Worm (Caenorhabditis elegans): ENCODE data around the gene pals-34.

DNA sequence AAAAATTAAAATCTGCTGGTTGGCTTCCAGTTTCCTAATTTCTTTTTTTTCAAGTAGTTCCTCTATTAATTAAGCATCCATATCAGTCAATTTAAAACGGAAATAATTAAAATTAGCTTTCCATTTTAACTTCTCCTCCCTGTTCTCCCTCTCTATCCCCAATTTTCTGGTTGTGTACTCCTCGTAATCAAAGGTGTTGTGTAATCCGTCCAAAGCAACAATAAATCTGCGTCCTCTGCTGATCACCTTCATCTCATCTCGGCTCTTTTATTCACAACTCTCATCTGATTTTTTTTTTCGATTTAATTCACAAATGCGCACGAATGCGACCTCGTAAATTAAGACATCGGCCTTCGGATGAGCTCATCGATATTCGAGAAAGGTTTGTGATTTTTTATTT lies 39.6 kb upstream of the pals-34 start, which contains the start of gene Y97E10AR.2:
- TF ChIP-seq ama-1 (optimal IDR thresholded peaks at IDR 0.05) (no peak), ama-1 (GFP tag; optimal IDR thresholded peaks at IDR 0.05) (no peak), nfya-1 (tag; optimal IDR thresholded peaks at IDR 0.05; ENCODE audit: borderline replicate concordance, insufficient read depth) (no peak), F39B2.1 (GFP tag; IDR thresholded peaks at IDR 0.05) (no peak), snpc-3.4 (tag; optimal IDR thresholded peaks at IDR 0.05) (no peak)
